Fruit fly (Drosophila melanogaster): Measurements from ENCODE around the gene CG3557.

Gene CG3557

DNA sequence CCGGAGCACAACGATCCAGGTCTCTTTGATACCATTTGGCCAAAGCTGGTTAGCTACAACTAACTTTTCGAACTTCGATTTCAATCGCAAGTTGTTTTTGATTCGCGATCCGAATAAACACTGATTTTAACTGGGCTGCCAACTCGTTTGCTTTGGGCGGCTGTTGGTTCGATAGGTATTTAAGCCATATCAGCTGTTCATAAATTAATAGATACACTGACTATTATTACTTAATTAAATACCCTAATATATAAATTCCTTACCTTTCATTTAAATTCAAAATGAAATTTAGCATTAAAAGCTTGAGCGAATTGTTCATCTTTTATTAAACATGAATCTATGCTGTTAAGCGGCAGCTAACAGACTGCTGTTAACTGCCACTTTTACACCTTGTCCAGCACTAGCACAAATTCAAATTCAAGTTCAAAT, 28.4 kb downstream of the CG3557 start, which contains the start of gene CG9967:
CG9967 (minus strand) TSS at position 129 of the 429 bp plus-strand sequence.
- TF ChIP-seq CG6792 (GFP tag; optimal IDR thresholded peaks at IDR 0.05), result no peak
- TF ChIP-seq CG8119 (GFP tag; IDR thresholded peaks at IDR 0.05), result no peak
- TF ChIP-seq Smox (GFP tag; optimal IDR thresholded peaks at IDR 0.05), result no peak
- peak; percentile 14 for TF ChIP-seq pdm3 (GFP tag; optimal IDR thresholded peaks at IDR 0.05)
- TF ChIP-seq CG8319 (GFP tag; optimal IDR thresholded peaks at IDR 0.05), result no peak
- peak; percentile 11 for TF ChIP-seq acj6 (GFP tag; optimal IDR thresholded peaks at IDR 0.05)
- peak; percentile 52 for TF ChIP-seq fkh (GFP tag; optimal IDR thresholded peaks at IDR 0.05)
- no peak for TF ChIP-seq CG11762 (GFP tag; optimal IDR thresholded peaks at IDR 0.05; ENCODE audit: insufficient read depth)
- no peak for TF ChIP-seq CG6276 (GFP tag; optimal IDR thresholded peaks at IDR 0.05)
- TF ChIP-seq CG9139 (GFP tag; optimal IDR thresholded peaks at IDR 0.05), result no peak
- no peak for TF ChIP-seq CG6163 (GFP tag; IDR thresholded peaks at IDR 0.05)
- TF ChIP-seq Eip75B (GFP tag; optimal IDR thresholded peaks at IDR 0.05), result no peak
- TF ChIP-seq vri (GFP tag; optimal IDR thresholded peaks at IDR 0.05), result peak; percentile 19
- TF ChIP-seq Gug (GFP tag; IDR thresholded peaks at IDR 0.05), result no peak
- no peak for TF ChIP-seq Sox14 (GFP tag; optimal IDR thresholded peaks at IDR 0.05)
- no peak for TF ChIP-seq Blimp-1 (GFP tag; optimal IDR thresholded peaks at IDR 0.05)
- peak; percentile 13 for TF ChIP-seq topi (GFP tag; optimal IDR thresholded peaks at IDR 0.05)
- TF ChIP-seq fd59A (GFP tag; optimal IDR thresholded peaks at IDR 0.05), result no peak
- no peak for TF ChIP-seq CG31627 (GFP tag; optimal IDR thresholded peaks at IDR 0.05)
- no peak for TF ChIP-seq Hr39 (GFP tag; optimal IDR thresholded peaks at IDR 0.05)
- peak; percentile 37 for TF ChIP-seq Eip93F (GFP tag; optimal IDR thresholded peaks at IDR 0.05)
- TF ChIP-seq OdsH (GFP tag; optimal IDR thresholded peaks at IDR 0.05), result no peak
- no peak for TF ChIP-seq CG10631 (GFP tag; optimal IDR thresholded peaks at IDR 0.05)
- TF ChIP-seq CG7368 (GFP tag; optimal IDR thresholded peaks at IDR 0.05), result no peak
- no peak for TF ChIP-seq spab (GFP tag; optimal IDR thresholded peaks at IDR 0.05)
- TF ChIP-seq svp (GFP tag), result no peak
- no peak for TF ChIP-seq CG16779 (tag; optimal IDR thresholded peaks at IDR 0.05)
- no peak for TF ChIP-seq Ets96B (tag; optimal IDR thresholded peaks at IDR 0.05)
- TF ChIP-seq Eip78C (GFP tag), result peak; percentile 60
- no peak for TF ChIP-seq dsx (GFP tag; optimal IDR thresholded peaks at IDR 0.05; ENCODE audit: poor library complexity, severe bottlenecking)
- TF ChIP-seq cyc (GFP tag; optimal IDR thresholded peaks at IDR 0.05), result no peak
- no peak for TF ChIP-seq CG10669 (GFP tag; optimal IDR thresholded peaks at IDR 0.05)
- no peak for TF ChIP-seq salr (GFP tag; optimal IDR thresholded peaks at IDR 0.05)
- TF ChIP-seq Met (GFP tag; optimal IDR thresholded peaks at IDR 0.05), result no peak
- TF ChIP-seq CG6854 (GFP tag; optimal IDR thresholded peaks at IDR 0.05), result no peak
- TF ChIP-seq Sox102F (GFP tag; optimal IDR thresholded peaks at IDR 0.05), result no peak

DNA sequence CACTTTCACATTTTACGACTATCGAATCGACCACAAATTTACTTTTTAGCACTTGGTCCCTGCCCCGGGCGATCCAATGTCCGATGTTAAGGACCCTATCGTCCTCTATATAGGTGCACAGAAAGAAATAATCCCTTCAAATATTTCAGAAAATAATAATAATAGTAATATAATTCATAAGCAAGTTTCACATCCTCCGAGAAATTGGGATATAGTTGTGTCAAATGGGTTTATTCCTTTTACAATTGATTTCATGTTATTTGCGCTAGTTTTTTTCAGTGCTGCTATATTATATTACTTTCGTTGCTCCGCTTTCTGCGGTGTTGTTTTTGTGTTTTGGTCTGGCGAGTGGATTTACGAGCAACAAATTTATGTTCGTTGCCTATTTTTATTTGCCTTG, 37.1 kb downstream of the CG3557 start:
- TF ChIP-seq dsx (GFP tag; optimal IDR thresholded peaks at IDR 0.05; ENCODE audit: poor library complexity, severe bottlenecking), result no peak
- TF ChIP-seq CG6163 (GFP tag; IDR thresholded peaks at IDR 0.05), result no peak
- no peak for TF ChIP-seq CG10631 (GFP tag; optimal IDR thresholded peaks at IDR 0.05)
- no peak for TF ChIP-seq Hr39 (GFP tag; optimal IDR thresholded peaks at IDR 0.05)
- no peak for TF ChIP-seq Hr4 (GFP tag; optimal IDR thresholded peaks at IDR 0.05)
- TF ChIP-seq CG3032 (tag; optimal IDR thresholded peaks at IDR 0.05), result no peak
- no peak for TF ChIP-seq Met (GFP tag; optimal IDR thresholded peaks at IDR 0.05)
- TF ChIP-seq fd59A (GFP tag; optimal IDR thresholded peaks at IDR 0.05), result no peak
- TF ChIP-seq Hr38 (GFP tag; optimal IDR thresholded peaks at IDR 0.05), result no peak
- no peak for TF ChIP-seq CG4318 (GFP tag; optimal IDR thresholded peaks at IDR 0.05)
- no peak for TF ChIP-seq CG34406 (GFP tag; optimal IDR thresholded peaks at IDR 0.05)

All from whole organism, prepupa.